Fruit fly (Drosophila melanogaster) whole organism, wandering third instar larva: Measurements from ENCODE around the gene Sbf.

Experiments
- Dfd ChIP-seq: fragments of >200 bp; optimal IDR thresholded peaks from 2 replicates; lab custom pipeline; 2017; ENCODE audit warnings: missing biosample characterization, missing genetic modification characterization
- Dif ChIP-seq: fragments of 200-275, 200-300 bp; sonication (Bioruptor generic); optimal IDR thresholded peaks from 2 replicates; lab custom pipeline; 2018; ENCODE audit warnings: missing biosample characterization, missing genetic modification characterization; ENCODE audit not compliant: partially characterized antibody
- GATAd ChIP-seq: sonication (Bioruptor generic); optimal IDR thresholded peaks from 2 replicates; lab custom pipeline; 2016; ENCODE audit warnings: missing biosample characterization, missing genetic modification characterization
- HLH106 ChIP-seq: fragments of 200-800 bp; optimal IDR thresholded peaks from 3 replicates; lab custom pipeline; 2019; ENCODE audit warnings: missing biosample characterization, mild to moderate bottlenecking, missing genetic modification characterization, moderate library complexity
- Hnf4 ChIP-seq: fragments of 200-800 bp; sonication (Bioruptor generic); optimal IDR thresholded peaks from 2 replicates; lab custom pipeline; 2016; ENCODE audit warnings: missing biosample characterization, mild to moderate bottlenecking, missing genetic modification characterization
- Hr78 ChIP-seq: fragments of >200 bp; optimal IDR thresholded peaks from 2 replicates; lab custom pipeline; 2017; ENCODE audit warnings: missing biosample characterization, missing genetic modification characterization
- Hr83 ChIP-seq: fragments of 200-300 bp; sonication (Bioruptor generic); optimal IDR thresholded peaks from 2 replicates; lab custom pipeline; 2016; ENCODE audit warnings: missing biosample characterization, mild to moderate bottlenecking, missing genetic modification characterization, moderate library complexity; ENCODE audit not compliant: poor library complexity, severe bottlenecking
- Jra ChIP-seq: sonication (Bioruptor generic); optimal IDR thresholded peaks from 2 replicates; lab custom pipeline; 2016; ENCODE audit warnings: missing biosample characterization, missing genetic modification characterization
- Myc ChIP-seq: fragments of >200 bp; optimal IDR thresholded peaks from 2 replicates; lab custom pipeline; 2017
- OdsH ChIP-seq: fragments of 200-800 bp; sonication (Bioruptor generic); optimal IDR thresholded peaks from 2 replicates; lab custom pipeline; 2016; ENCODE audit warnings: missing biosample characterization, mild to moderate bottlenecking, missing genetic modification characterization
- Rel ChIP-seq, 2 experiments: fragments of 200-800 bp; sonication (Bioruptor generic) in 1 of 2; optimal IDR thresholded peaks; 2 replicates in 1 of 2; 3 replicates in 1 of 2; lab custom pipeline; 2016 to 2019; ENCODE audit warnings: mild to moderate bottlenecking in 2 of 2, missing biosample characterization in 2 of 2, missing genetic modification characterization in 2 of 2, moderate library complexity in 1 of 2
- Sp1 ChIP-seq: fragments of 200-800 bp; sonication (Bioruptor generic); optimal IDR thresholded peaks from 3 replicates; lab custom pipeline; 2019; ENCODE audit warnings: missing biosample characterization, mild to moderate bottlenecking, missing genetic modification characterization, moderate library complexity
- Vsx2 ChIP-seq: fragments of 200-300, 225-300 bp; sonication (Bioruptor generic); optimal IDR thresholded peaks from 2 replicates; lab custom pipeline; 2018; ENCODE audit warnings: missing biosample characterization, missing genetic modification characterization; ENCODE audit not compliant: partially characterized antibody
- br ChIP-seq: fragments of 200-800 bp; sonication (Bioruptor generic); optimal IDR thresholded peaks from 2 replicates; lab custom pipeline; 2016; ENCODE audit warnings: missing biosample characterization, missing genetic modification characterization
- brk ChIP-seq: fragments of 200-800 bp; sonication (Bioruptor generic); optimal IDR thresholded peaks from 2 replicates; lab custom pipeline; 2016; ENCODE audit warnings: missing biosample characterization, mild to moderate bottlenecking, missing genetic modification characterization
- dl ChIP-seq, 2 experiments: fragments of 175-275, 200-275 bp in 1 of 2; fragments of 200-275 bp in 1 of 2; sonication (Bioruptor generic); optimal IDR thresholded peaks; lab custom pipeline; 2018; ENCODE audit warnings: mild to moderate bottlenecking in 2 of 2, missing biosample characterization in 2 of 2, missing genetic modification characterization in 2 of 2, moderate library complexity in 2 of 2; ENCODE audit not compliant: partially characterized antibody in 2 of 2, insufficient read depth in 1 of 2
- dmrt93B ChIP-seq: fragments of 200-800 bp; sonication (Bioruptor generic); optimal IDR thresholded peaks from 2 replicates; lab custom pipeline; 2018; ENCODE audit warnings: missing biosample characterization, mild to moderate bottlenecking, missing genetic modification characterization
- dsf ChIP-seq: sonication (Bioruptor generic); optimal IDR thresholded peaks from 2 replicates; lab custom pipeline; 2016; ENCODE audit warnings: missing biosample characterization, missing genetic modification characterization, borderline replicate concordance
- ey ChIP-seq: fragments of 200-800 bp; sonication (Bioruptor generic); optimal IDR thresholded peaks from 2 replicates; lab custom pipeline; 2016; ENCODE audit warnings: missing biosample characterization, missing genetic modification characterization
- foxo ChIP-seq, 2 experiments: fragments of 200-800 bp; sonication (Bioruptor generic); optimal IDR thresholded peaks; 2 replicates in 1 of 2; 3 replicates in 1 of 2; lab custom pipeline; 2016 to 2017; ENCODE audit warnings: missing biosample characterization in 2 of 2, missing genetic modification characterization in 2 of 2
- fru ChIP-seq: fragments of 200-800 bp; sonication (Bioruptor generic); optimal IDR thresholded peaks from 3 replicates; lab custom pipeline; 2016; ENCODE audit warnings: missing biosample characterization, mild to moderate bottlenecking, missing genetic modification characterization
- h ChIP-seq: fragments of 200-800 bp; sonication (Bioruptor generic); optimal IDR thresholded peaks from 3 replicates; lab custom pipeline; 2016; ENCODE audit warnings: missing biosample characterization, mild to moderate bottlenecking, missing genetic modification characterization
- jim ChIP-seq: fragments of 175-275, 200-325 bp; sonication (Bioruptor generic); optimal IDR thresholded peaks from 2 replicates; lab custom pipeline; 2016; ENCODE audit warnings: missing biosample characterization, mild to moderate bottlenecking, missing genetic modification characterization
- pan ChIP-seq: fragments of >200 bp; optimal IDR thresholded peaks from 2 replicates; lab custom pipeline; 2017
- psq ChIP-seq: fragments of 200-800 bp; sonication (Bioruptor generic); optimal IDR thresholded peaks from 3 replicates; lab custom pipeline; 2017; ENCODE audit warnings: missing biosample characterization, mild to moderate bottlenecking, missing genetic modification characterization, moderate library complexity
- rgr ChIP-seq: fragments of 200-800 bp; sonication (Bioruptor generic); optimal IDR thresholded peaks from 3 replicates; lab custom pipeline; 2016; ENCODE audit warnings: missing biosample characterization, mild to moderate bottlenecking, missing genetic modification characterization
- sage ChIP-seq: fragments of 200-800 bp; sonication (Bioruptor generic); optimal IDR thresholded peaks from 2 replicates; lab custom pipeline; 2016; ENCODE audit warnings: missing biosample characterization, mild to moderate bottlenecking, missing genetic modification characterization
- sv ChIP-seq: fragments of 200-800 bp; sonication (Bioruptor generic); optimal IDR thresholded peaks from 3 replicates; lab custom pipeline; 2016; ENCODE audit warnings: missing biosample characterization, missing genetic modification characterization
- usp ChIP-seq: fragments of >200 bp; optimal IDR thresholded peaks from 2 replicates; lab custom pipeline; 2017; ENCODE audit warnings: missing biosample characterization, missing genetic modification characterization
- woc ChIP-seq: sonication (Bioruptor generic); optimal IDR thresholded peaks from 2 replicates; lab custom pipeline; 2016; ENCODE audit warnings: missing biosample characterization, mild to moderate bottlenecking, missing genetic modification characterization

The Sbf gene

dm6 chr3R:11778879-11779278 is 17.9 kb downstream of the Sbf start:
- TF ChIP-seq Dif (GFP tag; lab: Kevin White, UChicago) (peak; percentile 63), Hr78 (GFP tag; lab: Kevin White, UChicago) (no peak), Vsx2 (GFP tag; lab: Kevin White, UChicago) (peak; percentile 68), Hr83 (GFP tag; lab: Kevin White, UChicago) (peak; percentile 63)

- no peak for TF ChIP-seq Hnf4 (GFP tag; lab: Kevin White, UChicago)
- no peak for TF ChIP-seq GATAd (GFP tag; lab: Kevin White, UChicago)
- TF ChIP-seq h (GFP tag; lab: Kevin White, UChicago): no peak
- TF ChIP-seq usp (GFP tag; lab: Kevin White, UChicago): no peak
- peak; percentile 64 for TF ChIP-seq dmrt93B (GFP tag; lab: Kevin White, UChicago)
- peak; percentile 83 for TF ChIP-seq pan (lab: Kevin White, UChicago)
- TF ChIP-seq Jra (GFP tag; lab: Kevin White, UChicago): no peak
- TF ChIP-seq Hr78 (GFP tag; lab: Kevin White, UChicago): no peak
- peak; percentile 57 for TF ChIP-seq rgr
- peak; percentile 44 for TF ChIP-seq ey (GFP tag; lab: Kevin White, UChicago)
- TF ChIP-seq OdsH (GFP tag; lab: Kevin White, UChicago): peak; percentile 61
- peak; percentile 67 for TF ChIP-seq psq (GFP tag; lab: Kevin White, UChicago)
- peak; percentile 16 for TF ChIP-seq br (GFP tag; lab: Kevin White, UChicago)
- TF ChIP-seq Dfd (GFP tag; lab: Kevin White, UChicago): no peak
- peak; percentile 78 for TF ChIP-seq sv
- peak; percentile 15 for TF ChIP-seq brk (GFP tag; lab: Kevin White, UChicago)
- TF ChIP-seq sage (GFP tag; lab: Kevin White, UChicago): no peak
- TF ChIP-seq Rel (GFP tag; optimal IDR thresholded peaks at IDR 0.05; lab: Kevin White, UChicago): no peak
- TF ChIP-seq Rel (tag; optimal IDR thresholded peaks at IDR 0.05; lab: Kevin White, UChicago): no peak
- peak; percentile 79 for TF ChIP-seq woc (GFP tag; lab: Kevin White, UChicago)
- TF ChIP-seq foxo (GFP tag; optimal IDR thresholded peaks at IDR 0.05; lab: Kevin White, UChicago): peak; percentile 3 to 52
- peak; percentile 98 for TF ChIP-seq fru (GFP tag; lab: Kevin White, UChicago)
- TF ChIP-seq Sp1: peak; percentile 70
- TF ChIP-seq dsf (GFP tag; lab: Kevin White, UChicago): no peak
- no peak for TF ChIP-seq jim (GFP tag; lab: Kevin White, UChicago)
- TF ChIP-seq HLH106: peak; percentile 55
- no peak for TF ChIP-seq Myc (lab: Kevin White, UChicago)
These were observed 18.5 kb downstream of the Sbf start for dm6 chr3R:11778012-11778865.

- TF ChIP-seq dsf (GFP tag; lab: Kevin White, UChicago) (no peak), foxo (GFP tag; optimal IDR thresholded peaks at IDR 0.05; lab: Kevin White, UChicago) (peak in 1 of 2 experiments; percentile 2)
These were observed 19.7 kb downstream of the Sbf start for dm6 chr3R:11777058-11777457.

dm6 chr3R:11776068-11776767 is 20.5 kb downstream of the Sbf start:
- TF ChIP-seq pan (lab: Kevin White, UChicago): no peak
- TF ChIP-seq dl (GFP tag; optimal IDR thresholded peaks at IDR 0.05; lab: Kevin White, UChicago; ENCODE audit: insufficient read depth in 1 of 2, partially characterized antibody in 2 of 2): no peak
- no peak for TF ChIP-seq Dif (GFP tag; lab: Kevin White, UChicago)
- no peak for TF ChIP-seq woc (GFP tag; lab: Kevin White, UChicago)
- TF ChIP-seq Vsx2 (GFP tag; lab: Kevin White, UChicago): peak; percentile 14
